Worm (Caenorhabditis elegans) whole organism, mixed stage, embryonic: ENCODE measurements around the gene srh-297.

Experiments
- elt-1 ChIP-seq: sonication (generic microtip); optimal IDR thresholded peaks from 2 replicates; lab custom pipeline; 2017; ENCODE audit warnings: missing genetic modification characterization, mild to moderate bottlenecking, missing compliant biosample characterization, antibody characterized with exemption, moderate library complexity, borderline replicate concordance; ENCODE audit not compliant: insufficient read depth
- elt-3 ChIP-seq: fragments of 150-350 bp; optimal IDR thresholded peaks from 2 replicates; lab custom pipeline; 2014; ENCODE audit warnings: missing biosample characterization, missing genetic modification characterization
- lsy-2 ChIP-seq: fragments of 150-350 bp; optimal IDR thresholded peaks from 2 replicates; lab custom pipeline; 2014; ENCODE audit warnings: missing biosample characterization, missing genetic modification characterization
- nhr-237 ChIP-seq: fragments of 150-350 bp; optimal IDR thresholded peaks from 2 replicates; lab custom pipeline; 2014; ENCODE audit warnings: missing biosample characterization, missing genetic modification characterization
- pha-4 ChIP-seq: fragments of 150-350 bp; optimal IDR thresholded peaks from 2 replicates; lab custom pipeline; 2018; ENCODE audit warnings: missing biosample characterization, missing genetic modification reagents, missing genetic modification characterization
- snpc-4 ChIP-seq: fragments of 150-350 bp; optimal IDR thresholded peaks from 2 replicates; lab custom pipeline; 2014; ENCODE audit warnings: missing biosample characterization, missing genetic modification characterization

DNA sequence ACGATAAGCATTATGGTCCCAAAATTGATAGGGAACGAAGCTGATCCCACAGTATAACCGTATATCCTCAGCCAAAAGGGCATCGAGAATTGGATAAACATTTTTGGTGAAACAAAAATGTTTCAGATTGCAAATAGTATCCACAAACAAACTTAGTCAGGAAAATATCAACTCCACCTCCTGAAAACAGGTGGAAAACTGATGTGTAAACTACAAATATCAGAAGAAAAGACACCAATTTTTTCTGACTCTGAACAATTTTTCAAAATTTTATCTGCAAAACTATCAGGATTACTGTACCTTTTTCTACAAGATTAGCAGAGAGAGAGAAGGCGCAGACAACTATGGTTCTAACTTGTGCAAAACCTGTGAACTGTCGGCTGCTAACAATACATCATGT is 27.8 kb downstream of the srh-297 start, which contains the start of gene sri-53:
- no peak for TF ChIP-seq nhr-237 (tag; lab: Kevin White, UChicago)
- no peak for TF ChIP-seq pha-4
- no peak for TF ChIP-seq elt-1 (tag; lab: Kevin White, UChicago)
- TF ChIP-seq lsy-2, result no peak
- TF ChIP-seq elt-3 (tag; lab: Kevin White, UChicago), result no peak
- TF ChIP-seq snpc-4 (tag; lab: Kevin White, UChicago), result no peak
